Fruit fly (Drosophila melanogaster): ENCODE data around the gene cv-d.

dm6 chr3R:15803502-15804461 lies 49.6 kb downstream of the cv-d start, which contains the start of gene alpha-Man-IIb:
- TF ChIP-seq Myc (optimal IDR thresholded peaks at IDR 0.05): no peak
- no peak for TF ChIP-seq Sin3A (optimal IDR thresholded peaks at IDR 0.05)
